Worm (Caenorhabditis elegans) whole organism, early embryonic: ENCODE results near the gene T01B7.5.

Experiments
- B0310.2 ChIP-seq: sonication (generic microtip); optimal IDR thresholded peaks from 2 replicates; lab custom pipeline; 2016; ENCODE audit warnings: mild to moderate bottlenecking, missing genetic modification characterization, missing compliant biosample characterization
- F13C5.2 ChIP-seq: sonication (generic microtip); optimal IDR thresholded peaks from 2 replicates; lab custom pipeline; 2017; ENCODE audit warnings: mild to moderate bottlenecking, missing genetic modification characterization, inconsistent platforms, missing compliant biosample characterization
- aly-1 ChIP-seq: sonication (generic microtip); optimal IDR thresholded peaks from 2 replicates; lab custom pipeline; 2016; ENCODE audit warnings: missing genetic modification characterization, missing compliant biosample characterization
- ama-1 ChIP-seq: fragments of 150-350 bp; optimal IDR thresholded peaks from 2 replicates; lab custom pipeline; 2014
- ceh-13 ChIP-seq: fragments of 200-800 bp; sonication (Bioruptor generic); optimal IDR thresholded peaks from 2 replicates; lab custom pipeline; 2018; ENCODE audit warnings: mild to moderate bottlenecking, missing genetic modification characterization, missing compliant biosample characterization
- ceh-36 ChIP-seq: sonication (generic microtip); optimal IDR thresholded peaks from 2 replicates; lab custom pipeline; 2016; ENCODE audit warnings: missing genetic modification characterization, inconsistent platforms, missing compliant biosample characterization
- ets-7 ChIP-seq: sonication (generic microtip); optimal IDR thresholded peaks from 2 replicates; lab custom pipeline; 2016; ENCODE audit warnings: missing genotype, missing genetic modification characterization, missing compliant biosample characterization
- flt-1 ChIP-seq: fragments of 200-800 bp; sonication (Bioruptor generic); IDR thresholded peaks from 2 replicates; pipeline ENCODE4 v1.3.6; 2022; ENCODE audit warnings: missing genetic modification characterization, missing compliant biosample characterization
- hmbx-1 ChIP-seq: sonication (generic microtip); optimal IDR thresholded peaks from 2 replicates; lab custom pipeline; 2016; ENCODE audit warnings: mild to moderate bottlenecking, missing genetic modification characterization, missing compliant biosample characterization
- hmg-4 ChIP-seq: fragments of 200-800 bp; sonication (Bioruptor generic); optimal IDR thresholded peaks from 2 replicates; lab custom pipeline; 2018; ENCODE audit warnings: mild to moderate bottlenecking, missing genetic modification characterization, missing compliant biosample characterization
- hnd-1 ChIP-seq: sonication (generic microtip); optimal IDR thresholded peaks from 2 replicates; lab custom pipeline; 2016; ENCODE audit warnings: missing genetic modification characterization, missing compliant biosample characterization
- pes-1 ChIP-seq: fragments of 200-800 bp; sonication (Bioruptor generic); IDR thresholded peaks from 2 replicates; pipeline ENCODE4 v1.3.6; 2022; ENCODE audit warnings: missing genetic modification reagents, missing genetic modification characterization, missing compliant biosample characterization
- scrt-1 ChIP-seq: fragments of 200-800 bp; sonication (Bioruptor generic); IDR thresholded peaks from 2 replicates; pipeline ENCODE4 v1.3.6; 2022; ENCODE audit warnings: missing genetic modification characterization, missing compliant biosample characterization
- sea-1 ChIP-seq: fragments of 200-800 bp; sonication (Bioruptor generic); conservative IDR thresholded peaks from 2 replicates; pipeline ENCODE4 v1.3.6; 2022; ENCODE audit warnings: missing genetic modification characterization, missing compliant biosample characterization
- tbx-11 ChIP-seq: fragments of 200-800 bp; sonication (Bioruptor generic); IDR thresholded peaks from 2 replicates; pipeline ENCODE4 v1.3.6; 2022; ENCODE audit warnings: missing genetic modification characterization, missing compliant biosample characterization
- tbx-37 ChIP-seq: fragments of 200-800 bp; sonication (Bioruptor generic); conservative IDR thresholded peaks from 2 replicates; pipeline ENCODE4 v1.3.6; 2022; ENCODE audit warnings: missing genetic modification reagents, missing genetic modification characterization, missing compliant biosample characterization
- tra-4 ChIP-seq: sonication (generic microtip); optimal IDR thresholded peaks from 2 replicates; lab custom pipeline; 2017; ENCODE audit warnings: missing genetic modification characterization, missing compliant biosample characterization

The T01B7.5 gene

ce11 chrII:8730960-8731693, 14.5 kb downstream of the T01B7.5 start:
- no peak for TF ChIP-seq B0310.2 (tag; lab: Kevin White, UChicago)
- TF ChIP-seq tbx-37 (GFP tag; lab: Robert Waterston, UW) = no peak
- no peak for TF ChIP-seq tra-4
- no peak for TF ChIP-seq aly-1 (tag; lab: Kevin White, UChicago)
- no peak for TF ChIP-seq ceh-13 (GFP tag; lab: Kevin White, UChicago)
- no peak for TF ChIP-seq ceh-36
- TF ChIP-seq scrt-1 (GFP tag; lab: Robert Waterston, UW) = no peak
- TF ChIP-seq pes-1 (GFP tag; lab: Robert Waterston, UW) = no peak
- no peak for TF ChIP-seq hnd-1 (tag; lab: Kevin White, UChicago)
- TF ChIP-seq hmbx-1 = no peak

ce11 chrII:8731736-8732229, 15.2 kb downstream of the T01B7.5 start:
- TF ChIP-seq ets-7 (tag; lab: Kevin White, UChicago) (no peak), sea-1 (GFP tag; lab: Robert Waterston, UW) (no peak), tbx-11 (GFP tag; lab: Robert Waterston, UW) (no peak), tbx-37 (GFP tag; lab: Robert Waterston, UW) (no peak), hmg-4 (GFP tag; lab: Kevin White, UChicago) (no peak), pes-1 (GFP tag; lab: Robert Waterston, UW) (no peak), F13C5.2 (no peak), ama-1 (lab: Kevin White, UChicago) (no peak), B0310.2 (tag; lab: Kevin White, UChicago) (no peak), flt-1 (GFP tag; lab: Robert Waterston, UW) (no peak), aly-1 (tag; lab: Kevin White, UChicago) (no peak)

- TF ChIP-seq aly-1 (tag; lab: Kevin White, UChicago) = no peak
- no peak for TF ChIP-seq flt-1 (GFP tag; lab: Robert Waterston, UW)
- no peak for TF ChIP-seq ama-1 (lab: Kevin White, UChicago)
- no peak for TF ChIP-seq pes-1 (GFP tag; lab: Robert Waterston, UW)
- TF ChIP-seq tbx-37 (GFP tag; lab: Robert Waterston, UW) = no peak
- TF ChIP-seq ceh-13 (GFP tag; lab: Kevin White, UChicago) = no peak
- no peak for TF ChIP-seq sea-1 (GFP tag; lab: Robert Waterston, UW)
- no peak for TF ChIP-seq hmbx-1
- TF ChIP-seq tra-4 = no peak
- TF ChIP-seq hnd-1 (tag; lab: Kevin White, UChicago) = no peak
- no peak for TF ChIP-seq ceh-36
- TF ChIP-seq ets-7 (tag; lab: Kevin White, UChicago) = no peak
- no peak for TF ChIP-seq F13C5.2
- TF ChIP-seq tbx-11 (GFP tag; lab: Robert Waterston, UW) = no peak
Observed at ce11 chrII:8732339-8733100, 15.9 kb downstream of the T01B7.5 start, which contains the start of gene rol-6. rol-6 (plus strand) TSS chrII:8733050.

- TF ChIP-seq pes-1 (GFP tag; lab: Robert Waterston, UW) (no peak), F13C5.2 (no peak), tbx-11 (GFP tag; lab: Robert Waterston, UW) (no peak), tra-4 (no peak), hmg-4 (GFP tag; lab: Kevin White, UChicago) (no peak), B0310.2 (tag; lab: Kevin White, UChicago) (no peak), scrt-1 (GFP tag; lab: Robert Waterston, UW) (no peak), ceh-36 (no peak), tbx-37 (GFP tag; lab: Robert Waterston, UW) (no peak), aly-1 (tag; lab: Kevin White, UChicago) (no peak), ets-7 (tag; lab: Kevin White, UChicago) (no peak), sea-1 (GFP tag; lab: Robert Waterston, UW) (no peak), hnd-1 (tag; lab: Kevin White, UChicago) (no peak), ama-1 (lab: Kevin White, UChicago) (no peak), hmbx-1 (no peak), flt-1 (GFP tag; lab: Robert Waterston, UW) (no peak), ceh-13 (GFP tag; lab: Kevin White, UChicago) (no peak)
Observed at ce11 chrII:8733627-8734026, 17.0 kb downstream of the T01B7.5 start.

- TF ChIP-seq scrt-1 (GFP tag; lab: Robert Waterston, UW) (no peak), sea-1 (GFP tag; lab: Robert Waterston, UW) (no peak), B0310.2 (tag; lab: Kevin White, UChicago) (no peak), tra-4 (no peak), flt-1 (GFP tag; lab: Robert Waterston, UW) (no peak), hmg-4 (GFP tag; lab: Kevin White, UChicago) (no peak), pes-1 (GFP tag; lab: Robert Waterston, UW) (no peak), hnd-1 (tag; lab: Kevin White, UChicago) (no peak), ama-1 (lab: Kevin White, UChicago) (no peak), tbx-11 (GFP tag; lab: Robert Waterston, UW) (no peak), ets-7 (tag; lab: Kevin White, UChicago) (no peak), ceh-13 (GFP tag; lab: Kevin White, UChicago) (no peak)
Observed at ce11 chrII:8737456-8737855, 20.8 kb downstream of the T01B7.5 start, which contains the start of gene idpb-4. idpb-4 (minus strand) TSS chrII:8737556.

ce11 chrII:8738244-8738643, 21.6 kb downstream of the T01B7.5 start:
- no peak for TF ChIP-seq hmbx-1
- no peak for TF ChIP-seq ceh-36
- no peak for TF ChIP-seq ama-1 (lab: Kevin White, UChicago)
- no peak for TF ChIP-seq hmg-4 (GFP tag; lab: Kevin White, UChicago)
- TF ChIP-seq tbx-11 (GFP tag; lab: Robert Waterston, UW) = no peak
- TF ChIP-seq B0310.2 (tag; lab: Kevin White, UChicago) = no peak
- TF ChIP-seq tra-4 = no peak
- no peak for TF ChIP-seq ets-7 (tag; lab: Kevin White, UChicago)
- no peak for TF ChIP-seq sea-1 (GFP tag; lab: Robert Waterston, UW)
- TF ChIP-seq ceh-13 (GFP tag; lab: Kevin White, UChicago) = no peak
